Worm (Caenorhabditis elegans): ENCODE measurements around the gene Y48A5A.3.

ce11 chrIV:1979782-1980181 lies 10.2 kb downstream of the Y48A5A.3 start, which contains the start of gene Y76B12C.8:
- TF ChIP-seq lin-15B (tag; optimal IDR thresholded peaks at IDR 0.05) (no peak), unc-39 (tag; optimal IDR thresholded peaks at IDR 0.05) (no peak), zag-1 (tag; optimal IDR thresholded peaks at IDR 0.05) (no peak), nhr-77 (tag; optimal IDR thresholded peaks at IDR 0.05) (no peak), nfya-1 (tag; optimal IDR thresholded peaks at IDR 0.05; ENCODE audit: insufficient read depth) (no peak), hmg-11 (tag; optimal IDR thresholded peaks at IDR 0.05) (no peak), jun-1 (tag; optimal IDR thresholded peaks at IDR 0.05) (no peak), elt-2 (tag; optimal IDR thresholded peaks at IDR 0.05) (no peak), nhr-23 (tag; optimal IDR thresholded peaks at IDR 0.05) (no peak), pqm-1 (tag; optimal IDR thresholded peaks at IDR 0.05) (no peak)
